Worm (Caenorhabditis elegans): Measurements from ENCODE around the gene T09A5.4.

T09A5.4 gene

DNA sequence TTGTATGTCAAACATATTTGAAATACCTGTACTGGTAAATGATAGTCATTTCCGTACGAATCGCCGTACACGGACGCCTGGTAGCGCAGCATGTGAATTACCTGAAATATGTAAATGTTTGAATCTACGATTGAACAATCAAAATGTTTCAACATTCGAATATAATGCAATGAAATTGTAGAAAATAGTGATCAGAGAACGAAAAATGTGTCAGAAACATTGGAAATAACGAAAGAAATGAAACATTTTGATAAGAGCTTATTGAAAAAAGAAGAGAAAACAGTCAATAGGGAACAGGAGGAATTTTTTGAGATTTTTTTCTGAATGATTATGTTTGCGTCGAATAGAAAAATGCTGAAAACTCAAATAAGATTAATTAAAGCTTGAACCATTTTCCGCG, 24.1 kb downstream of the T09A5.4 start, which contains the start of gene ztf-17:
TSS of gene ztf-17 (minus strand) at position 101 of the 400 bp plus-strand sequence.
- TF ChIP-seq aha-1 (tag) (peak; percentile 64), tag-97 (GFP tag; IDR thresholded peaks at IDR 0.05) (no peak)

ce11 chrII:7870632-7871031, 24.6 kb downstream of the T09A5.4 start:
- TF ChIP-seq egl-27 (tag; optimal IDR thresholded peaks at IDR 0.05) (no peak), jun-1 (tag; optimal IDR thresholded peaks at IDR 0.05) (no peak), Y105C5A.15 (GFP tag; IDR thresholded peaks at IDR 0.05) (no peak), nhr-11 (tag; optimal IDR thresholded peaks at IDR 0.05) (peak; percentile 1), mdl-1 (tag; optimal IDR thresholded peaks at IDR 0.05) (no peak), mep-1 (tag; optimal IDR thresholded peaks at IDR 0.05) (peak; percentile 46), dmd-6 (GFP tag; IDR thresholded peaks at IDR 0.05) (peak; percentile 27; the same call in 1 of the 2 replicates), nhr-77 (tag; optimal IDR thresholded peaks at IDR 0.05) (no peak), daf-12 (tag; optimal IDR thresholded peaks at IDR 0.05) (no peak), ctbp-1 (GFP tag; IDR thresholded peaks at IDR 0.05) (no peak), skn-1 (tag; optimal IDR thresholded peaks at IDR 0.05) (no peak), tag-97 (GFP tag; IDR thresholded peaks at IDR 0.05) (no peak), zag-1 (tag; optimal IDR thresholded peaks at IDR 0.05) (no peak), hlh-30 (tag; optimal IDR thresholded peaks at IDR 0.05; ENCODE audit: insufficient read depth) (peak; percentile 71), F37D6.2 (tag; optimal IDR thresholded peaks at IDR 0.05) (no peak), daf-16 (GFP tag; optimal IDR thresholded peaks at IDR 0.05) (peak; percentile 0 to 86), daf-16 (tag; optimal IDR thresholded peaks at IDR 0.05) (peak; percentile 51), F49E8.2 (tag; optimal IDR thresholded peaks at IDR 0.05; ENCODE audit: borderline replicate concordance) (no peak), lin-13 (GFP tag; optimal IDR thresholded peaks at IDR 0.05) (peak; percentile 20), mes-2 (tag; optimal IDR thresholded peaks at IDR 0.05; ENCODE audit: poor library complexity, severe bottlenecking) (peak; percentile 54), F26F4.8 (GFP tag; conservative IDR thresholded peaks at IDR 0.05) (no peak), snpc-4 (tag; optimal IDR thresholded peaks at IDR 0.05) (no peak), fkh-10 (GFP tag; optimal IDR thresholded peaks at IDR 0.05) (no peak), ama-1 (optimal IDR thresholded peaks at IDR 0.05) (peak; percentile 32), zip-2 (tag; optimal IDR thresholded peaks at IDR 0.05) (no peak), lir-3 (tag; optimal IDR thresholded peaks at IDR 0.05) (no peak), hif-1 (tag; optimal IDR thresholded peaks at IDR 0.05) (peak in 1 of 2 experiments; percentile 37), mdt-29 (GFP tag; IDR thresholded peaks at IDR 0.05) (no peak), ceh-44 (GFP tag; IDR thresholded peaks at IDR 0.05) (no peak), dmd-8 (GFP tag; IDR thresholded peaks at IDR 0.05) (no peak), F10B5.3 (tag; optimal IDR thresholded peaks at IDR 0.05) (no peak), set-16 (GFP tag; IDR thresholded peaks at IDR 0.05) (no peak), hmg-1.1 (GFP tag; IDR thresholded peaks at IDR 0.05) (peak; percentile 57; the same call in 1 of the 2 replicates), nhr-111 (GFP tag; optimal IDR thresholded peaks at IDR 0.05) (no peak), Y75B8A.6 (GFP tag; IDR thresholded peaks at IDR 0.05) (no peak), egl-43 (GFP tag; IDR thresholded peaks at IDR 0.05) (no peak), D1046.2 (GFP tag; IDR thresholded peaks at IDR 0.05) (no peak), T26A8.4 (GFP tag; IDR thresholded peaks at IDR 0.05) (no peak), snpc-1.2 (GFP tag; IDR thresholded peaks at IDR 0.05) (no peak), zfp-3 (GFP tag; conservative IDR thresholded peaks at IDR 0.05) (no peak), nhr-25 (tag; optimal IDR thresholded peaks at IDR 0.05; ENCODE audit: borderline replicate concordance, insufficient read depth) (no peak), aha-1 (tag) (peak; percentile 84), unc-62 (GFP tag; optimal IDR thresholded peaks at IDR 0.05 in 1 of 2) (no peak), unc-62 (tag; optimal IDR thresholded peaks at IDR 0.05) (no peak), lsy-2 (tag; optimal IDR thresholded peaks at IDR 0.05) (peak; percentile 76 to 98), dve-1 (tag; optimal IDR thresholded peaks at IDR 0.05; ENCODE audit: insufficient read depth) (peak; percentile 6), saeg-2 (GFP tag; IDR thresholded peaks at IDR 0.05) (no peak), nhr-76 (tag; optimal IDR thresholded peaks at IDR 0.05) (no peak), F44E2.7 (GFP tag; IDR thresholded peaks at IDR 0.05) (no peak), zfp-2 (tag; optimal IDR thresholded peaks at IDR 0.05) (no peak)
